Fruit fly (Drosophila melanogaster): ENCODE data around the gene mtd.

The mtd gene

DNA sequence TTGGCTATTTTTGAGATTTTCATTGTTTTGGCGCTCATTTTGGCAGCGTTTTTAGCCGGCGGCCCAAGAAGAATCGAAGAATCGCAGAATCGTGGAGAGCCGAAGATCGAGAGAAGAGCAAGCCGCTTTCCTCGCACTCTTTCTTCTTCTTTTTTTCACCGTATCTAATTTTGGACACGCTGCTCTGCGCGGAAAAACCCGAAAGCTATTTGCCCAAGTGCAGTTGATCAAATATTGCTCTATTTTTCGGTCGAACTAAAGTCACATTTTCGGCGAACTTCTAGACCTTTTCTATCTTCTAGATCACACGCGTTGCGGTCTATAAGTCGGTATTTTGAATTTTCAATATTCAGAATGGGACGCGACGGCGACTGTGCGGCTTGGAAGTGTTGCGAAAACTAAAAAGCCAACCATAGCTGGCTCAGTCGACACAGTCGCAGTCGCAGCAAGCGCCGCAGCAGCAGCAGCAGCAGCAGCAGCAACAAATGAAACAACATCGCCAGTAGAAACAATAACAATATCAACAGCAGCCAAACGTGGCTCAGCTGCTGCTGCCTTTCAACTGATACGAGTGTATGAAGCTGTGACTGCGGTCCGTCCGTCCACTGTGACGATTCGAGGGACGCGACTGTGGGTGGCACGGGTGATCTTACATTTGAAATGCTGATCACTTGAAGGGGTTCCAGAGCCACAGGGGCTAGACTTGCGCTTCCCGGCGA lies 63.2 kb downstream of the mtd start:
- 0 out of 2 replicates have a peak, but pooled peaks have one; percentile 23 for TF ChIP-seq CG32121 (GFP tag; IDR thresholded peaks at IDR 0.05)
- TF ChIP-seq fd96Ca (GFP tag; IDR thresholded peaks at IDR 0.05), result peak; percentile 54; the same call in 2 of the 3 replicates
- TF ChIP-seq EcR (GFP tag; optimal IDR thresholded peaks at IDR 0.05), result no peak
- TF ChIP-seq Snoo (tag; optimal IDR thresholded peaks at IDR 0.05), result no peak
- TF ChIP-seq Ets98B (GFP tag; IDR thresholded peaks at IDR 0.05), result peak; percentile 31; the same call in 1 of the 2 replicates

DNA sequence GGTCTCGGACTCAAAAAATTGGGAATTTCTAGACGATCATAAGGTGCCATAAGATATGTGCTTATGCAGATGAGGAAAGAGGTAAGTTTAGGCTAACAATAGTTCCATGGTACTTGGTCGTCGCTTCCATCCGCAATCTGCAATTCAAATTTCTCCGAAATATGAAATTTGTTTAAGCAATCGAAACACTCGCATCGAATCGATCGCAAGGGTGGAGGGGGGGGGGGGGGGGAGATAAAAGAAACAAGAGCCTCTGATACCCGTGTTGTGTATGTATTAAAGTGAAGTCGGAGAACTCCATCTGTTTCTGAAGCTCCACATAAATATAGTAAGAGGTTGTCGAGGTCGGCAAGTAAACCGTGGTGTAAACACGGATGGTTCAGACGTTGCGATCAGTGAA lies 64.3 kb downstream of the mtd start:
- no peak for TF ChIP-seq CG34367 (tag; optimal IDR thresholded peaks at IDR 0.05)
- TF ChIP-seq CG12605 (GFP tag; IDR thresholded peaks at IDR 0.05), result no peak
- TF ChIP-seq CG9948 (tag; optimal IDR thresholded peaks at IDR 0.05), result no peak
- no peak for TF ChIP-seq rn (GFP tag; IDR thresholded peaks at IDR 0.05)
- no peak for TF ChIP-seq fd96Ca (GFP tag; IDR thresholded peaks at IDR 0.05)
- no peak for TF ChIP-seq D1 (tag; optimal IDR thresholded peaks at IDR 0.05)
- no peak for TF ChIP-seq CG32121 (GFP tag; IDR thresholded peaks at IDR 0.05)
- no peak for TF ChIP-seq Ets98B (GFP tag; IDR thresholded peaks at IDR 0.05)
- no peak for TF ChIP-seq gl (tag; optimal IDR thresholded peaks at IDR 0.05)
- no peak for TF ChIP-seq CG15710 (tag; optimal IDR thresholded peaks at IDR 0.05)
- no peak for TF ChIP-seq CG17806 (tag; optimal IDR thresholded peaks at IDR 0.05)
- no peak for TF ChIP-seq Pif1A (GFP tag; optimal IDR thresholded peaks at IDR 0.05)
- TF ChIP-seq CG14655 (GFP tag; optimal IDR thresholded peaks at IDR 0.05), result no peak
- TF ChIP-seq CG13204 (GFP tag; optimal IDR thresholded peaks at IDR 0.05), result no peak

DNA sequence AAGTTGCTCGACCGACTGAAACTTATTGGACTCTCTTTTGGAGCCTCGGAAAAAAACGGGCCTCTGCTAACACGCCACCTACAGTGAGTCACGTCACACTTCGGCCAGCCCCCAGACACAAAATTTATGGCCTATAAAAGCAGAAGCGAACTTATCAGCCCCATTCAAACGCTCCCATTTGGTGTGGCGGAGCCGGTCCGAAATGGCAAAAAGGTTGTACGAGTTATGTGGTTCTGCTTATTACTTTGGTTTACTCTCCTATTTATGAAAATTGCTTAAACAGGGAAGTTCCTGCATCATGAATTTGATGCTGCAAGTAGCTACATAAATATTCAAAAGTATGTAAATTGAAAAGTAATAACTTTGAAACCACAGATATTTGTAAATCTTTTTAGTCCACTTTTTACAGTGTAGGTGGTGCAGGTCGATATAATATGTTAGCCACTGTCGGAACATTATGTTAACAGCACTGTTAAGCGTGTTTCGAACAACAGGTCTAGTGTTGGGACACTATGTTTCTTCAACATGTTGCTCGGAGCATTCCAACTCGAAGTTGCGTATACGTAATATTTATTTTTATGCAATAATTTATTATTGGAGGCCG lies 66.8 kb downstream of the mtd start:
- peak; percentile 84 for TF ChIP-seq CG17806 (tag; optimal IDR thresholded peaks at IDR 0.05)
- peak; percentile 95 for TF ChIP-seq CG14655 (GFP tag; optimal IDR thresholded peaks at IDR 0.05)
- TF ChIP-seq EcR (GFP tag; optimal IDR thresholded peaks at IDR 0.05), result no peak
- TF ChIP-seq Pif1B (GFP tag; optimal IDR thresholded peaks at IDR 0.05), result peak; percentile 83
- peak; percentile 60 for TF ChIP-seq gl (tag; optimal IDR thresholded peaks at IDR 0.05)
- TF ChIP-seq fd96Ca (GFP tag; IDR thresholded peaks at IDR 0.05), result peak; percentile 92
- peak; percentile 62 for TF ChIP-seq D1 (tag; optimal IDR thresholded peaks at IDR 0.05)
- TF ChIP-seq CG15710 (tag; optimal IDR thresholded peaks at IDR 0.05), result peak; percentile 80
- TF ChIP-seq CG13204 (GFP tag; optimal IDR thresholded peaks at IDR 0.05), result no peak
- peak; percentile 83 for TF ChIP-seq Pif1A (GFP tag; optimal IDR thresholded peaks at IDR 0.05)
- TF ChIP-seq Snoo (tag; optimal IDR thresholded peaks at IDR 0.05), result peak; percentile 83
- peak; percentile 88 for TF ChIP-seq CG9948 (tag; optimal IDR thresholded peaks at IDR 0.05)
- TF ChIP-seq CG8301 (tag; optimal IDR thresholded peaks at IDR 0.05), result peak; percentile 94
- TF ChIP-seq rn (GFP tag; IDR thresholded peaks at IDR 0.05), result peak; percentile 74
- TF ChIP-seq Ets98B (GFP tag; IDR thresholded peaks at IDR 0.05), result peak; percentile 70; the same call in 1 of the 2 replicates
- peak; percentile 66 for TF ChIP-seq CG12605 (GFP tag; IDR thresholded peaks at IDR 0.05)
- TF ChIP-seq CG8159 (tag; optimal IDR thresholded peaks at IDR 0.05), result peak; percentile 85
- peak; percentile 86 for TF ChIP-seq CG4496 (GFP tag; IDR thresholded peaks at IDR 0.05)
- 0 out of 2 replicates have a peak, but pooled peaks have one; percentile 56 for TF ChIP-seq CG10348 (GFP tag; IDR thresholded peaks at IDR 0.05)
- TF ChIP-seq CG34367 (tag; optimal IDR thresholded peaks at IDR 0.05), result peak; percentile 76
- TF ChIP-seq CG32121 (GFP tag; IDR thresholded peaks at IDR 0.05), result peak; percentile 83

DNA sequence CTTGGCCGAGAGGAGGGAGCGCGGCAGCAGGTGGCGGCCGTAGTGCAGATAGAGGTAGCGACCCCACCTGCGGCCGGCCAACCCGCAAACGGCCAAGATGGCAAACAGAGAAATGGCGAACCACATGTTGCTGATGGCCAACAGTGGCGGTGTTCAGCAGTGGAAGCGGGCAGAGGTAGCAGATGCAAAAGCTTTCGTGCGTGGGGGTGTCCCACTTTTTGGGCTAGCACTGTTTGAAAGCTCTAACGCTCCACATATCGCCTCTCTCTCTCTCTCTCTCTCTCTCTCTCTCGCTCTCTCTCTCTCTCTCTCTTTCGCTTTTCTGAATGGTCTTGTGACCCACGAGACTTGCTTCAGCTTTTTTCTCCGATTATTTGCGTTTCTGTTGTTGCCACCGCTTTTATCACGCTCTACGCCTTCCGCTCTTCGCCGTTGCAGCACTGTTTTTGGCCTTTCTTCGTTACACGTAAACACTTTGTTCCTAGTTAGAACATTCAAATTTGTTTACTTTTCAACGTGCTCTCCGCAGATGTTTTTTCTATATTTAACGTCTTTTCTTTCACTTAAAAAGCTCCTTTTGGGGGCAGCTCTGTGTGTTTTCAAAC lies 67.4 kb downstream of the mtd start:
- TF ChIP-seq CG8301 (tag; optimal IDR thresholded peaks at IDR 0.05), result no peak
- no peak for TF ChIP-seq CG14655 (GFP tag; optimal IDR thresholded peaks at IDR 0.05)
- peak; percentile 76 for TF ChIP-seq CG13204 (GFP tag; optimal IDR thresholded peaks at IDR 0.05)
- TF ChIP-seq Ets98B (GFP tag; IDR thresholded peaks at IDR 0.05), result peak; percentile 72
- no peak; the same call in 1 of the 2 replicates for TF ChIP-seq CG32121 (GFP tag; IDR thresholded peaks at IDR 0.05)
- no peak for TF ChIP-seq CG15710 (tag; optimal IDR thresholded peaks at IDR 0.05)
- no peak for TF ChIP-seq Snoo (tag; optimal IDR thresholded peaks at IDR 0.05)
- TF ChIP-seq CG10348 (GFP tag; IDR thresholded peaks at IDR 0.05), result no peak
- TF ChIP-seq CG8159 (tag; optimal IDR thresholded peaks at IDR 0.05), result no peak
- peak; percentile 17 for TF ChIP-seq EcR (GFP tag; optimal IDR thresholded peaks at IDR 0.05)
- TF ChIP-seq gl (tag; optimal IDR thresholded peaks at IDR 0.05), result no peak
- TF ChIP-seq D1 (tag; optimal IDR thresholded peaks at IDR 0.05), result no peak
- no peak for TF ChIP-seq CG9948 (tag; optimal IDR thresholded peaks at IDR 0.05)
- TF ChIP-seq CG12605 (GFP tag; IDR thresholded peaks at IDR 0.05), result peak; percentile 95
- no peak for TF ChIP-seq CG17806 (tag; optimal IDR thresholded peaks at IDR 0.05)
- TF ChIP-seq Pif1B (GFP tag; optimal IDR thresholded peaks at IDR 0.05), result no peak
- peak; percentile 69; the same call in 1 of the 3 replicates for TF ChIP-seq fd96Ca (GFP tag; IDR thresholded peaks at IDR 0.05)
- TF ChIP-seq Pif1A (GFP tag; optimal IDR thresholded peaks at IDR 0.05), result no peak
- peak; percentile 74 for TF ChIP-seq CG4496 (GFP tag; IDR thresholded peaks at IDR 0.05)
- TF ChIP-seq rn (GFP tag; IDR thresholded peaks at IDR 0.05), result no peak
- TF ChIP-seq CG34367 (tag; optimal IDR thresholded peaks at IDR 0.05), result no peak

DNA sequence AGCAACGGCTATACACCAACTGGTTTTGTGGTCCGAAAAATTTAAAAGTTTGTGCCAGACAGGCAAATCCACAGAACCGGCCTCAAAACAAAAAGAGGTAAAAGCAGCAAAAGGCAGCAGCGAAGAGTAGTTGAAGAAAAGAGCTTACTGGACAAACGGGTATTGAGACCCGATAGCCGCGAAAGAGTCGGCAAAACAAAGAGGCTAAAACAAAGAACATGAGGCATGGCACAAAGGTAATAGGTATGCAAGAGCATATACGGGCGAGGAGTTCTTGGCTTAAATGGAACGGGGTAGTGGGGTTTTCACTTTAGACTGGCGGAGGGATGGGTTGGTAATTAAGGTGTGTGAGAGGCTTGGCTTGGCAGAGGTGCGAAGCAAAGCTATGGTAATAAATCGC lies 69.1 kb downstream of the mtd start:
- TF ChIP-seq fd96Ca (GFP tag; IDR thresholded peaks at IDR 0.05) (peak; percentile 49; the same call in 1 of the 3 replicates), CG32121 (GFP tag; IDR thresholded peaks at IDR 0.05) (peak; percentile 33; the same call in 1 of the 2 replicates), EcR (GFP tag; optimal IDR thresholded peaks at IDR 0.05) (peak; percentile 63), Ets98B (GFP tag; IDR thresholded peaks at IDR 0.05) (no peak; the same call in 1 of the 2 replicates), D1 (tag; optimal IDR thresholded peaks at IDR 0.05) (no peak), CG12605 (GFP tag; IDR thresholded peaks at IDR 0.05) (peak; percentile 55), CG13204 (GFP tag; optimal IDR thresholded peaks at IDR 0.05) (peak; percentile 13), Snoo (tag; optimal IDR thresholded peaks at IDR 0.05) (peak; percentile 33), CG15710 (tag; optimal IDR thresholded peaks at IDR 0.05) (no peak), CG14655 (GFP tag; optimal IDR thresholded peaks at IDR 0.05) (no peak), CG8159 (tag; optimal IDR thresholded peaks at IDR 0.05) (no peak), Pif1A (GFP tag; optimal IDR thresholded peaks at IDR 0.05) (peak; percentile 34), CG4496 (GFP tag; IDR thresholded peaks at IDR 0.05) (peak; percentile 60; the same call in 2 of the 3 replicates)

All from whole organism, pupa.